Worm (Caenorhabditis elegans): ENCODE measurements around the gene lgc-29.

- TF ChIP-seq nhr-11 (tag; optimal IDR thresholded peaks at IDR 0.05) (no peak), ceh-22 (tag; optimal IDR thresholded peaks at IDR 0.05) (no peak), hlh-13 (GFP tag; optimal IDR thresholded peaks at IDR 0.05) (no peak), rnt-1 (tag; optimal IDR thresholded peaks at IDR 0.05) (no peak), pha-4 (tag; optimal IDR thresholded peaks at IDR 0.05) (no peak), ama-1 (optimal IDR thresholded peaks at IDR 0.05) (no peak), ets-4 (tag; optimal IDR thresholded peaks at IDR 0.05) (no peak), lin-11 (tag; optimal IDR thresholded peaks at IDR 0.05) (no peak)
These were observed 34.5 kb upstream of the lgc-29 start, which contains the start of gene srj-39 for ce11 chrV:4104298-4104697.
